Fruit fly (Drosophila melanogaster) whole organism, embryonic: ENCODE results near the gene CG11562.

ENCODE experiments used
- CG10209 ChIP-seq: fragments of 200-800 bp; sonication (Bioruptor generic); optimal IDR thresholded peaks from 3 replicates; lab custom pipeline; 2017; ENCODE audit warnings: missing biosample characterization, mild to moderate bottlenecking, missing genetic modification characterization, missing genetic modification reagents
- CG12155 ChIP-seq: fragments of 200-800 bp; sonication (Bioruptor generic); optimal IDR thresholded peaks from 3 replicates; lab custom pipeline; 2016; ENCODE audit warnings: missing biosample characterization, missing genetic modification characterization
- CG12219 ChIP-seq: fragments of 200-800 bp; sonication (Bioruptor generic); optimal IDR thresholded peaks from 3 replicates; lab custom pipeline; 2018; ENCODE audit warnings: missing biosample characterization, mild to moderate bottlenecking, missing genetic modification characterization
- CG12659 ChIP-seq: fragments of 200-800 bp; sonication (Bioruptor generic); optimal IDR thresholded peaks from 3 replicates; lab custom pipeline; 2017; ENCODE audit warnings: mild to moderate bottlenecking, missing biosample characterization, missing genetic modification reagents, missing genetic modification characterization
- CG17385 ChIP-seq: fragments of 200-800 bp; sonication (Bioruptor generic); optimal IDR thresholded peaks from 3 replicates; lab custom pipeline; 2018; ENCODE audit warnings: missing biosample characterization, mild to moderate bottlenecking, missing genetic modification characterization
- CG18262 ChIP-seq: fragments of 200-800 bp; optimal IDR thresholded peaks from 3 replicates; lab custom pipeline; 2019; ENCODE audit warnings: missing biosample characterization, mild to moderate bottlenecking, missing genetic modification characterization, moderate library complexity
- CG18599 ChIP-seq: fragments of 200-800 bp; sonication (Bioruptor generic); optimal IDR thresholded peaks from 3 replicates; lab custom pipeline; 2017; ENCODE audit warnings: missing biosample characterization, missing genetic modification characterization, mild to moderate bottlenecking, moderate library complexity, missing genetic modification reagents
- CG2116 ChIP-seq: fragments of 200-800 bp; sonication (Bioruptor generic); optimal IDR thresholded peaks from 3 replicates; lab custom pipeline; 2018; ENCODE audit warnings: missing biosample characterization, mild to moderate bottlenecking, missing genetic modification characterization
- CG32767 ChIP-seq: fragments of 200-800 bp; sonication (Bioruptor generic); IDR thresholded peaks from 2 replicates; pipeline ENCODE4 v1.3.6; 2022; ENCODE audit warnings: missing biosample characterization, missing genetic modification characterization
- CG34422 ChIP-seq: fragments of 200-800 bp; sonication (Bioruptor generic); IDR thresholded peaks from 3 replicates; pipeline ENCODE4 v1.3.6; 2022; ENCODE audit warnings: missing biosample characterization, missing genetic modification characterization
- CG3838 ChIP-seq: fragments of 200-800 bp; sonication (Bioruptor generic); optimal IDR thresholded peaks from 3 replicates; lab custom pipeline; 2016; ENCODE audit warnings: missing biosample characterization, missing genetic modification characterization
- CG6683 ChIP-seq: fragments of 200-800 bp; sonication (Bioruptor generic); optimal IDR thresholded peaks from 2 replicates; lab custom pipeline; 2017; ENCODE audit warnings: missing biosample characterization, mild to moderate bottlenecking, missing genetic modification characterization, missing genetic modification reagents
- CG9932 ChIP-seq: fragments of 200-800 bp; sonication (Bioruptor generic); IDR thresholded peaks from 2 replicates; pipeline ENCODE4 v1.3.6; 2022; ENCODE audit warnings: missing biosample characterization, missing genetic modification characterization
- CoRest ChIP-seq: fragments of 200-800 bp; sonication (Bioruptor generic); optimal IDR thresholded peaks from 3 replicates; lab custom pipeline; 2018; ENCODE audit warnings: missing biosample characterization, mild to moderate bottlenecking, missing genetic modification characterization, moderate library complexity
- D ChIP-seq, 2 experiments: fragments of 200-800 bp in 1 of 2; fragments of >200 bp in 1 of 2; sonication (Bioruptor generic) in 1 of 2; optimal IDR thresholded peaks; 2 replicates in 1 of 2; 3 replicates in 1 of 2; lab custom pipeline; 2017; ENCODE audit warnings: mild to moderate bottlenecking in 1 of 2, missing biosample characterization in 1 of 2, missing genetic modification characterization in 1 of 2, missing genetic modification reagents in 1 of 2
- Dip2 ChIP-seq: fragments of 200-800 bp; sonication (Bioruptor generic); IDR thresholded peaks from 2 replicates; pipeline ENCODE4 v1.3.6; 2022; ENCODE audit warnings: missing biosample characterization, missing genetic modification characterization
- ERR ChIP-seq: fragments of 200-800 bp; sonication (Bioruptor generic); optimal IDR thresholded peaks from 2 replicates; lab custom pipeline; 2016; ENCODE audit warnings: missing biosample characterization, missing genetic modification characterization
- Jarid2 ChIP-seq: fragments of 200-800 bp; sonication (Bioruptor generic); optimal IDR thresholded peaks from 3 replicates; lab custom pipeline; 2017; ENCODE audit warnings: mild to moderate bottlenecking, missing biosample characterization, missing genetic modification reagents, missing genetic modification characterization
- Rfx ChIP-seq: fragments of 200-800 bp; sonication (Bioruptor generic); IDR thresholded peaks from 2 replicates; pipeline ENCODE4 v1.3.6; 2022; ENCODE audit warnings: missing biosample characterization, missing genetic modification characterization
- Six4 ChIP-seq: fragments of 200-800 bp; sonication (Bioruptor generic); optimal IDR thresholded peaks from 2 replicates; lab custom pipeline; 2016; ENCODE audit warnings: missing biosample characterization, missing genetic modification characterization
- TFAM ChIP-seq: fragments of 200-800 bp; sonication (Bioruptor generic); optimal IDR thresholded peaks from 2 replicates; lab custom pipeline; 2017; ENCODE audit warnings: missing biosample characterization, missing genetic modification characterization, inconsistent platforms
- YL-1 ChIP-seq: fragments of 200-800 bp; sonication (Bioruptor generic); optimal IDR thresholded peaks from 3 replicates; lab custom pipeline; 2017; ENCODE audit warnings: missing biosample characterization, mild to moderate bottlenecking, missing genetic modification characterization
- ara ChIP-seq: fragments of 200-800 bp; sonication (Bioruptor generic); IDR thresholded peaks from 2 replicates; pipeline ENCODE4 v1.3.6; 2022; ENCODE audit warnings: missing biosample characterization, missing genetic modification characterization
- bigmax ChIP-seq: fragments of 200-800 bp; sonication (Bioruptor generic); optimal IDR thresholded peaks from 2 replicates; lab custom pipeline; 2018; ENCODE audit warnings: missing biosample characterization, mild to moderate bottlenecking, missing genetic modification characterization
- cad ChIP-seq: fragments of >200 bp; optimal IDR thresholded peaks from 2 replicates; lab custom pipeline; 2017; ENCODE audit warnings: missing biosample characterization, missing genetic modification characterization
- cg ChIP-seq: fragments of 200-800 bp; sonication (Bioruptor generic); optimal IDR thresholded peaks from 3 replicates; lab custom pipeline; 2019; ENCODE audit warnings: missing biosample characterization, mild to moderate bottlenecking, missing genetic modification characterization, moderate library complexity
- chinmo ChIP-seq: fragments of 200-800 bp; sonication (Bioruptor generic); IDR thresholded peaks from 4 replicates; pipeline ENCODE4 v1.3.6; 2022; ENCODE audit warnings: missing biosample characterization, missing genetic modification characterization; ENCODE audit not compliant: partially characterized antibody
- dmrt99B ChIP-seq: fragments of 200-800 bp; sonication (Bioruptor generic); optimal IDR thresholded peaks from 2 replicates; lab custom pipeline; 2018; ENCODE audit warnings: missing biosample characterization, mild to moderate bottlenecking, missing genetic modification characterization, moderate library complexity
- eyg ChIP-seq: fragments of 200-800 bp; sonication (Bioruptor generic); optimal IDR thresholded peaks from 3 replicates; lab custom pipeline; 2016; ENCODE audit warnings: missing biosample characterization, missing genetic modification characterization
- fd102C ChIP-seq: fragments of 200-800 bp; sonication (Bioruptor generic); optimal IDR thresholded peaks from 2 replicates; lab custom pipeline; 2018; ENCODE audit warnings: missing biosample characterization, mild to moderate bottlenecking, missing genetic modification characterization, moderate library complexity
- grn ChIP-seq: fragments of 200-800 bp; sonication (Bioruptor generic); optimal IDR thresholded peaks from 3 replicates; lab custom pipeline; 2017; ENCODE audit warnings: missing biosample characterization, missing genetic modification characterization
- gsb-n ChIP-seq: fragments of 200-800 bp; sonication (Bioruptor generic); optimal IDR thresholded peaks from 3 replicates; lab custom pipeline; 2018; ENCODE audit warnings: missing biosample characterization, mild to moderate bottlenecking, missing genetic modification characterization
- hb ChIP-seq: fragments of 200-800 bp; sonication (Bioruptor generic); IDR thresholded peaks from 3 replicates; pipeline ENCODE4 v1.3.6; 2022; ENCODE audit warnings: missing biosample characterization, missing genetic modification characterization; ENCODE audit not compliant: partially characterized antibody
- hkb ChIP-seq, 2 experiments: fragments of 200-800 bp in 1 of 2; fragments of >200 bp in 1 of 2; sonication (Bioruptor generic) in 1 of 2; IDR thresholded peaks in 1 of 2; optimal IDR thresholded peaks in 1 of 2; 2 replicates each; pipeline versions ENCODE4 v1.3.6 to Lab custom; 2017 to 2022; ENCODE audit warnings: missing biosample characterization in 1 of 2, missing genetic modification characterization in 1 of 2
- insv ChIP-seq, 2 experiments: fragments of 200-800 bp; sonication (Bioruptor generic); optimal IDR thresholded peaks; 3 replicates each; lab custom pipeline; 2016 to 2018; ENCODE audit warnings: missing biosample characterization in 2 of 2, missing genetic modification characterization in 2 of 2
- lov ChIP-seq, 2 experiments: fragments of 200-800 bp in 1 of 2; fragments of >200 bp in 1 of 2; sonication (Bioruptor generic) in 1 of 2; IDR thresholded peaks in 1 of 2; optimal IDR thresholded peaks in 1 of 2; 2 replicates in 1 of 2; 3 replicates in 1 of 2; pipeline versions ENCODE4 v1.3.6 to Lab custom; 2017 to 2022; ENCODE audit warnings: missing biosample characterization in 1 of 2, missing genetic modification characterization in 1 of 2
- mld ChIP-seq: fragments of 200-800 bp; sonication (Bioruptor generic); IDR thresholded peaks from 3 replicates; pipeline ENCODE4 v1.3.6; 2022; ENCODE audit warnings: missing biosample characterization, missing genetic modification characterization; ENCODE audit not compliant: partially characterized antibody
- pita ChIP-seq: fragments of 200-800 bp; sonication (Bioruptor generic); optimal IDR thresholded peaks from 2 replicates; lab custom pipeline; 2017; ENCODE audit warnings: missing biosample characterization, mild to moderate bottlenecking, missing genetic modification characterization
- salm ChIP-seq: fragments of 200-800 bp; sonication (Bioruptor generic); optimal IDR thresholded peaks from 2 replicates; lab custom pipeline; 2018; ENCODE audit warnings: missing biosample characterization, mild to moderate bottlenecking, missing genetic modification characterization
- sqz ChIP-seq: fragments of 200-800 bp; sonication (Bioruptor generic); optimal IDR thresholded peaks from 3 replicates; lab custom pipeline; 2018; ENCODE audit warnings: missing biosample characterization, mild to moderate bottlenecking, missing genetic modification characterization
- stwl ChIP-seq: fragments of 200-800 bp; sonication (Bioruptor generic); optimal IDR thresholded peaks from 3 replicates; lab custom pipeline; 2018; ENCODE audit warnings: missing biosample characterization, mild to moderate bottlenecking, missing genetic modification characterization, moderate library complexity
- tio ChIP-seq: fragments of 200-800 bp; sonication (Bioruptor generic); optimal IDR thresholded peaks from 2 replicates; lab custom pipeline; 2017; ENCODE audit warnings: missing biosample characterization, missing genetic modification characterization, inconsistent platforms
- toy ChIP-seq: fragments of 200-800 bp; sonication (Bioruptor generic); IDR thresholded peaks from 2 replicates; pipeline ENCODE4 v1.3.6; 2022; ENCODE audit warnings: missing biosample characterization, missing genetic modification characterization
- ttk ChIP-seq: fragments of 200-800 bp; sonication (Bioruptor generic); IDR thresholded peaks from 2 replicates; pipeline ENCODE4 v2.1.2; 2022; ENCODE audit warnings: missing biosample characterization, missing genetic modification characterization
- z ChIP-seq: fragments of 200-800 bp; sonication (Bioruptor generic); IDR thresholded peaks from 3 replicates; pipeline ENCODE4 v1.3.6; 2022; ENCODE audit warnings: missing biosample characterization, missing genetic modification characterization
- zen2 ChIP-seq: fragments of 200-800 bp; sonication (Bioruptor generic); IDR thresholded peaks from 3 replicates; pipeline ENCODE4 v1.3.6; 2022; ENCODE audit warnings: missing biosample characterization, missing genetic modification characterization; ENCODE audit not compliant: partially characterized antibody
- zfh2 ChIP-seq: fragments of 200-800 bp; sonication (Bioruptor generic); optimal IDR thresholded peaks from 2 replicates; lab custom pipeline; 2016; ENCODE audit warnings: missing biosample characterization, missing genetic modification characterization

Gene CG11562

dm6 chr2L:294452-295362, 2.5 kb downstream of the CG11562 start, which contains the start of the genes U2af38 and Stip1 (continued):
- TF ChIP-seq CG17385 (GFP tag; lab: Kevin White, UChicago) (no peak), z (GFP tag; lab: Robert Waterston, UW) (no peak), hkb (optimal IDR thresholded peaks at IDR 0.05; lab: Kevin White, UChicago) (no peak), hkb (GFP tag; IDR thresholded peaks at IDR 0.05; lab: Robert Waterston, UW) (no peak), cad (GFP tag; lab: Kevin White, UChicago) (no peak), cg (GFP tag; lab: Kevin White, UChicago) (no peak), grn (GFP tag; lab: Kevin White, UChicago) (no peak), Jarid2 (GFP tag; lab: Kevin White, UChicago) (no peak), CG9932 (GFP tag; lab: Robert Waterston, UW) (peak; percentile 60), tio (GFP tag; lab: Kevin White, UChicago) (no peak), eyg (GFP tag; lab: Kevin White, UChicago) (no peak), ERR (GFP tag; lab: Kevin White, UChicago) (no peak), YL-1 (GFP tag; lab: Kevin White, UChicago) (peak; percentile 84), mld (GFP tag; lab: Robert Waterston, UW) (no peak; the same call in 2 of the 3 replicates), CG2116 (GFP tag; lab: Kevin White, UChicago) (peak; percentile 95), bigmax (GFP tag; lab: Kevin White, UChicago) (peak; percentile 55), zen2 (no peak; the same call in 2 of the 3 replicates), toy (no peak), ttk (no peak), sqz (GFP tag; lab: Kevin White, UChicago) (peak; percentile 23), CG12155 (GFP tag; lab: Kevin White, UChicago) (no peak), stwl (peak; percentile 42), CG12659 (GFP tag; lab: Kevin White, UChicago) (peak; percentile 37), CG18599 (GFP tag; lab: Kevin White, UChicago) (peak; percentile 2), zfh2 (GFP tag; lab: Kevin White, UChicago) (peak; percentile 6), CG10209 (GFP tag; lab: Kevin White, UChicago) (no peak), Six4 (GFP tag; lab: Kevin White, UChicago) (no peak), hb (GFP tag; lab: Robert Waterston, UW) (no peak), pita (GFP tag; lab: Kevin White, UChicago) (peak; percentile 76), D (optimal IDR thresholded peaks at IDR 0.05; lab: Kevin White, UChicago) (no peak), D (GFP tag; optimal IDR thresholded peaks at IDR 0.05; lab: Kevin White, UChicago) (no peak), CG6683 (GFP tag; lab: Kevin White, UChicago) (no peak), CG32767 (no peak), Dip2 (GFP tag; lab: Robert Waterston, UW) (no peak), ara (no peak), fd102C (GFP tag; lab: Kevin White, UChicago) (no peak), CG3838 (GFP tag; lab: Kevin White, UChicago) (no peak), CoRest (tag; lab: Kevin White, UChicago) (peak; percentile 29), lov (optimal IDR thresholded peaks at IDR 0.05; lab: Kevin White, UChicago) (no peak), lov (GFP tag; IDR thresholded peaks at IDR 0.05; lab: Robert Waterston, UW) (no peak), TFAM (no peak), gsb-n (tag; lab: Kevin White, UChicago) (no peak), salm (tag; lab: Kevin White, UChicago) (no peak), dmrt99B (tag; lab: Kevin White, UChicago) (no peak), insv (GFP tag; optimal IDR thresholded peaks at IDR 0.05; lab: Kevin White, UChicago) (no peak), CG12219 (GFP tag; lab: Kevin White, UChicago) (no peak), CG18262 (tag; lab: Kevin White, UChicago) (peak; percentile 47), chinmo (GFP tag; lab: Robert Waterston, UW) (no peak), CG34422 (GFP tag; lab: Robert Waterston, UW) (peak; percentile 68; the same call in 2 of the 3 replicates), Rfx (peak; percentile 38)
